Worm (Caenorhabditis elegans) whole organism, L2 larva: Measurements from ENCODE around the gene clec-173.

Experiments
- F13H6.1 ChIP-seq: sonication (generic microtip); optimal IDR thresholded peaks from 2 replicates; lab custom pipeline; 2016; ENCODE audit warnings: missing genetic modification characterization, missing compliant biosample characterization
- R02D3.7 ChIP-seq: fragments of 150-350 bp; optimal IDR thresholded peaks from 2 replicates; lab custom pipeline; 2014; ENCODE audit warnings: missing biosample characterization, missing genetic modification characterization
- Y55F3AM.14 ChIP-seq: fragments of 200-800 bp; sonication (Bioruptor generic); optimal IDR thresholded peaks from 2 replicates; lab custom pipeline; 2018; ENCODE audit warnings: mild to moderate bottlenecking, missing genetic modification characterization, missing compliant biosample characterization
- ama-1 ChIP-seq: fragments of 150-350 bp; optimal IDR thresholded peaks from 2 replicates; lab custom pipeline; 2018; ENCODE audit warnings: inconsistent platforms
- blmp-1 ChIP-seq: sonication (generic microtip); optimal IDR thresholded peaks from 2 replicates; lab custom pipeline; 2017; ENCODE audit warnings: missing genetic modification characterization, mild to moderate bottlenecking, missing compliant biosample characterization, antibody characterized with exemption, moderate library complexity; ENCODE audit not compliant: insufficient read depth
- ceh-16 ChIP-seq: fragments of 150-350 bp; optimal IDR thresholded peaks from 2 replicates; lab custom pipeline; 2014; ENCODE audit warnings: missing biosample characterization, missing genetic modification characterization
- ceh-82 ChIP-seq: fragments of 150-350 bp; optimal IDR thresholded peaks from 2 replicates; lab custom pipeline; 2014; ENCODE audit warnings: missing biosample characterization, missing genetic modification characterization
- crh-2 ChIP-seq: sonication (generic microtip); optimal IDR thresholded peaks from 2 replicates; lab custom pipeline; 2017; ENCODE audit warnings: missing biosample characterization, missing genetic modification characterization
- dmd-4 ChIP-seq: sonication (generic microtip); optimal IDR thresholded peaks from 2 replicates; lab custom pipeline; 2017; ENCODE audit warnings: missing biosample characterization, missing genetic modification characterization
- egl-27 ChIP-seq: sonication (generic microtip); optimal IDR thresholded peaks from 3 replicates; lab custom pipeline; 2017; ENCODE audit warnings: missing biosample characterization, missing genetic modification reagents, missing genetic modification characterization
- elt-3 ChIP-seq: sonication (generic microtip); optimal IDR thresholded peaks from 2 replicates; lab custom pipeline; 2017; ENCODE audit warnings: missing biosample characterization, missing genetic modification characterization
- fos-1 ChIP-seq: fragments of 150-350 bp; optimal IDR thresholded peaks from 2 replicates; lab custom pipeline; 2014; ENCODE audit warnings: missing biosample characterization, missing genetic modification characterization
- gmeb-1 ChIP-seq: fragments of 150-350 bp; optimal IDR thresholded peaks from 2 replicates; lab custom pipeline; 2014; ENCODE audit warnings: missing biosample characterization, missing genetic modification characterization
- lin-11 ChIP-seq: fragments of 150-350 bp; sonication (generic microtip); optimal IDR thresholded peaks from 2 replicates; lab custom pipeline; 2014; ENCODE audit warnings: missing biosample characterization, missing genetic modification characterization, inconsistent platforms, mixed read lengths
- lin-39 ChIP-seq: fragments of 150-350 bp; optimal IDR thresholded peaks from 2 replicates; lab custom pipeline; 2014; ENCODE audit warnings: missing biosample characterization, missing genetic modification reagents, missing genetic modification characterization
- lsy-2 ChIP-seq, 2 experiments: fragments of 150-350 bp in 1 of 2; sonication (generic microtip) in 1 of 2; optimal IDR thresholded peaks; 2 replicates each; lab custom pipeline; 2014 to 2017; ENCODE audit warnings: missing biosample characterization in 2 of 2, missing genetic modification characterization in 2 of 2
- mab-5 ChIP-seq: fragments of 150-350 bp; optimal IDR thresholded peaks from 2 replicates; lab custom pipeline; 2014; ENCODE audit warnings: missing biosample characterization, missing genetic modification characterization
- mbf-1 ChIP-seq: sonication (generic microtip); optimal IDR thresholded peaks from 2 replicates; lab custom pipeline; 2017; ENCODE audit warnings: missing biosample characterization, missing genetic modification characterization
- nhr-10 ChIP-seq: sonication (generic microtip); optimal IDR thresholded peaks from 2 replicates; lab custom pipeline; 2017; ENCODE audit warnings: missing biosample characterization, missing genetic modification characterization
- nhr-11 ChIP-seq: fragments of 150-350 bp; optimal IDR thresholded peaks from 2 replicates; lab custom pipeline; 2014; ENCODE audit warnings: missing biosample characterization, missing genetic modification characterization
- nhr-129 ChIP-seq: fragments of 150-350 bp; optimal IDR thresholded peaks from 2 replicates; lab custom pipeline; 2014; ENCODE audit warnings: missing biosample characterization, missing genetic modification characterization
- nhr-23 ChIP-seq: fragments of 150-350 bp; optimal IDR thresholded peaks from 2 replicates; lab custom pipeline; 2014; ENCODE audit warnings: missing biosample characterization, missing genetic modification reagents, missing genetic modification characterization
- nhr-237 ChIP-seq: fragments of 150-350 bp; optimal IDR thresholded peaks from 2 replicates; lab custom pipeline; 2014; ENCODE audit warnings: missing biosample characterization, missing genetic modification characterization
- nhr-6 ChIP-seq: fragments of 150-350 bp; optimal IDR thresholded peaks from 2 replicates; lab custom pipeline; 2014; ENCODE audit warnings: missing biosample characterization, missing genetic modification characterization
- peb-1 ChIP-seq: fragments of 150-350 bp; optimal IDR thresholded peaks from 2 replicates; lab custom pipeline; 2014; ENCODE audit warnings: missing biosample characterization, missing genetic modification characterization
- skn-1 ChIP-seq: sonication (generic microtip); optimal IDR thresholded peaks from 2 replicates; lab custom pipeline; 2017; ENCODE audit warnings: missing biosample characterization, missing genetic modification characterization
- sma-3 ChIP-seq: sonication (generic microtip); optimal IDR thresholded peaks from 2 replicates; lab custom pipeline; 2016; ENCODE audit warnings: missing genetic modification reagents, missing genetic modification characterization, missing compliant biosample characterization
- snpc-4 ChIP-seq: fragments of 150-350 bp; optimal IDR thresholded peaks from 2 replicates; lab custom pipeline; 2014; ENCODE audit warnings: missing biosample characterization, missing genetic modification characterization
- unc-39 ChIP-seq: fragments of 150-350 bp; optimal IDR thresholded peaks from 2 replicates; lab custom pipeline; 2014; ENCODE audit warnings: missing biosample characterization, missing genetic modification characterization
- unc-55 ChIP-seq: fragments of 150-350 bp; sonication (generic microtip); optimal IDR thresholded peaks from 3 replicates; lab custom pipeline; 2014; ENCODE audit warnings: missing biosample characterization, missing genetic modification reagents, missing genetic modification characterization
- zag-1 ChIP-seq: fragments of 150-350 bp; optimal IDR thresholded peaks from 2 replicates; lab custom pipeline; 2014; ENCODE audit warnings: missing biosample characterization, missing genetic modification characterization
- ztf-1 ChIP-seq: fragments of 200-800 bp; sonication (Bioruptor generic); conservative IDR thresholded peaks from 2 replicates; pipeline ENCODE4 v1.3.6; 2022; ENCODE audit warnings: missing genetic modification characterization, missing compliant biosample characterization
- ztf-11 ChIP-seq: sonication (generic microtip); optimal IDR thresholded peaks from 2 replicates; lab custom pipeline; 2017; ENCODE audit warnings: missing biosample characterization, missing genetic modification characterization
- ztf-4 ChIP-seq: fragments of 150-350 bp; optimal IDR thresholded peaks from 2 replicates; lab custom pipeline; 2014; ENCODE audit warnings: missing biosample characterization, missing genetic modification characterization

clec-173 gene

ce11 chrIV:3273295-3273694 is 5.8 kb upstream of the clec-173 start, which contains the start of gene T26C12.3:
TSS of gene T26C12.3 (minus strand) at chrIV:3273395.
- no peak for TF ChIP-seq crh-2 (tag; lab: Kevin White, UChicago)
- no peak for TF ChIP-seq lsy-2 (tag; optimal IDR thresholded peaks at IDR 0.05; lab: Kevin White, UChicago)
- no peak for TF ChIP-seq R02D3.7

DNA sequence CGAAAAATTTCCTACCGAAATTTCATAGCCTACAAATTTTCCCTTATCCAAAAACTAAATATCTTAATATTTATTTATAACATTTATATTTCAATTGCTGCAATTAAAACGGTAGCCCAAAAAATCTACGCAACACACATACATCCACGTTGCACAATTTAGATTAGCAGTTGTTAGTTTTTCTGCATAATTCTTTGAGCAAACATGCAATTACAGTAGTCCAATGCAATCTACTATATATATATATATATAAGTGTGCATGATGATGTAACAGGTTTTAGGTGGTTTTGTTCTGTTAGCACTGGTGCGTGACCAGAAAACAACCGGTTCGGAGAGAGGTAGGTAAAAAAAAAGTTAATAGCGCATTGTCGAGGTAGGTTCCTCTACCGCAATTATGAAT is 3.9 kb upstream of the clec-173 start:
- TF ChIP-seq nhr-237: no peak
- TF ChIP-seq fos-1 (tag; lab: Kevin White, UChicago): no peak
- no peak for TF ChIP-seq unc-55 (GFP tag; lab: Kevin White, UChicago)
- no peak for TF ChIP-seq ceh-16 (tag; lab: Kevin White, UChicago)
- no peak for TF ChIP-seq crh-2 (tag; lab: Kevin White, UChicago)
- no peak for TF ChIP-seq dmd-4 (tag; lab: Kevin White, UChicago)
- no peak for TF ChIP-seq snpc-4 (tag; lab: Kevin White, UChicago)
- no peak for TF ChIP-seq Y55F3AM.14 (GFP tag; lab: Kevin White, UChicago)
- TF ChIP-seq egl-27 (tag; lab: Kevin White, UChicago): no peak
- no peak for TF ChIP-seq ceh-82
- TF ChIP-seq unc-39 (tag; lab: Kevin White, UChicago): no peak
- no peak for TF ChIP-seq ztf-4 (tag; lab: Kevin White, UChicago)
- no peak for TF ChIP-seq zag-1 (tag; lab: Kevin White, UChicago)
- TF ChIP-seq blmp-1 (tag; lab: Kevin White, UChicago): no peak
- no peak for TF ChIP-seq nhr-129 (tag; lab: Kevin White, UChicago)
- TF ChIP-seq nhr-6 (tag; lab: Kevin White, UChicago): no peak
- TF ChIP-seq lin-11 (tag; lab: Kevin White, UChicago): no peak

ce11 chrIV:3266841-3267240 is 640 bp downstream of the clec-173 start:
- TF ChIP-seq zag-1 (tag; lab: Kevin White, UChicago): no peak
- TF ChIP-seq ama-1: no peak
- no peak for TF ChIP-seq elt-3 (tag; lab: Kevin White, UChicago)
- TF ChIP-seq ztf-4 (tag; lab: Kevin White, UChicago): no peak
- no peak for TF ChIP-seq nhr-11 (tag; lab: Kevin White, UChicago)
- TF ChIP-seq sma-3 (GFP tag; lab: Kevin White, UChicago): no peak
- TF ChIP-seq dmd-4 (tag; lab: Kevin White, UChicago): no peak
- no peak for TF ChIP-seq Y55F3AM.14 (GFP tag; lab: Kevin White, UChicago)
- no peak for TF ChIP-seq ztf-11 (tag; lab: Kevin White, UChicago)
- TF ChIP-seq nhr-23 (tag; lab: Kevin White, UChicago): no peak
- TF ChIP-seq unc-55 (GFP tag; lab: Kevin White, UChicago): no peak
- no peak for TF ChIP-seq nhr-10
- TF ChIP-seq ceh-16 (tag; lab: Kevin White, UChicago): no peak
- no peak for TF ChIP-seq R02D3.7
- no peak for TF ChIP-seq lin-11 (tag; lab: Kevin White, UChicago)
- TF ChIP-seq, all 48 proteins: peak for 0

- no peak for TF ChIP-seq ztf-11 (tag; lab: Kevin White, UChicago)
These were observed 1.8 kb downstream of the clec-173 start, which contains the start of gene T26C12.2 for ce11 chrIV:3265657-3266056. TSS of gene T26C12.2 (minus strand) at chrIV:3265757.

- TF ChIP-seq skn-1 (tag; lab: Kevin White, UChicago): no peak
- no peak for TF ChIP-seq nhr-6 (tag; lab: Kevin White, UChicago)
- no peak for TF ChIP-seq sma-3 (GFP tag; lab: Kevin White, UChicago)
- TF ChIP-seq zag-1 (tag; lab: Kevin White, UChicago): no peak
- TF ChIP-seq mab-5 (tag; lab: Kevin White, UChicago): no peak
- TF ChIP-seq ztf-4 (tag; lab: Kevin White, UChicago): no peak
- TF ChIP-seq lin-39 (tag; lab: Kevin White, UChicago): no peak
- TF ChIP-seq gmeb-1 (tag; lab: Kevin White, UChicago): no peak
- no peak for TF ChIP-seq ztf-1 (GFP tag; lab: Robert Waterston, UW)
- TF ChIP-seq mbf-1 (tag; lab: Kevin White, UChicago): no peak
- TF ChIP-seq crh-2 (tag; lab: Kevin White, UChicago): no peak
- no peak for TF ChIP-seq blmp-1 (tag; lab: Kevin White, UChicago)
- TF ChIP-seq R02D3.7: no peak
- TF ChIP-seq F13H6.1: no peak
- no peak for TF ChIP-seq peb-1 (tag; lab: Kevin White, UChicago)
- TF ChIP-seq nhr-23 (tag; lab: Kevin White, UChicago): no peak
- TF ChIP-seq ztf-11 (tag; lab: Kevin White, UChicago): no peak
These were observed 5.7 kb downstream of the clec-173 start for ce11 chrIV:3261761-3262160.
